Worm (Caenorhabditis elegans) whole organism, L2 larva: ENCODE measurements around the gene pkc-3.
A peak's percentile ranks its signal among the peaks of the same experiment; 100 is the strongest.

Source experiments
- C34F6.9 ChIP-seq: fragments of 150-350 bp; optimal IDR thresholded peaks from 2 replicates; lab custom pipeline; 2014; ENCODE audit warnings: missing biosample characterization, missing genetic modification characterization
- F13H6.1 ChIP-seq: sonication (generic microtip); optimal IDR thresholded peaks from 2 replicates; lab custom pipeline; 2016; ENCODE audit warnings: missing genetic modification characterization, missing compliant biosample characterization
- R02D3.7 ChIP-seq: fragments of 150-350 bp; optimal IDR thresholded peaks from 2 replicates; lab custom pipeline; 2014; ENCODE audit warnings: missing biosample characterization, missing genetic modification characterization
- Y55F3AM.14 ChIP-seq: fragments of 200-800 bp; sonication (Bioruptor generic); optimal IDR thresholded peaks from 2 replicates; lab custom pipeline; 2018; ENCODE audit warnings: mild to moderate bottlenecking, missing genetic modification characterization, missing compliant biosample characterization
- ZK546.5 ChIP-seq: sonication (generic microtip); optimal IDR thresholded peaks from 2 replicates; lab custom pipeline; 2017; ENCODE audit warnings: missing biosample characterization, missing genetic modification characterization
- alr-1 ChIP-seq: fragments of 150-350 bp; optimal IDR thresholded peaks from 2 replicates; lab custom pipeline; 2014; ENCODE audit warnings: missing biosample characterization, missing genetic modification characterization
- aly-2 ChIP-seq: fragments of 150-350 bp; optimal IDR thresholded peaks from 2 replicates; lab custom pipeline; 2014; ENCODE audit warnings: missing biosample characterization, missing genetic modification characterization
- ama-1 ChIP-seq: fragments of 150-350 bp; optimal IDR thresholded peaks from 2 replicates; lab custom pipeline; 2018; ENCODE audit warnings: inconsistent platforms
- blmp-1 ChIP-seq: sonication (generic microtip); optimal IDR thresholded peaks from 2 replicates; lab custom pipeline; 2017; ENCODE audit warnings: missing genetic modification characterization, mild to moderate bottlenecking, missing compliant biosample characterization, antibody characterized with exemption, moderate library complexity; ENCODE audit not compliant: insufficient read depth
- ceh-16 ChIP-seq: fragments of 150-350 bp; optimal IDR thresholded peaks from 2 replicates; lab custom pipeline; 2014; ENCODE audit warnings: missing biosample characterization, missing genetic modification characterization
- ceh-82 ChIP-seq: fragments of 150-350 bp; optimal IDR thresholded peaks from 2 replicates; lab custom pipeline; 2014; ENCODE audit warnings: missing biosample characterization, missing genetic modification characterization
- crh-2 ChIP-seq: sonication (generic microtip); optimal IDR thresholded peaks from 2 replicates; lab custom pipeline; 2017; ENCODE audit warnings: missing biosample characterization, missing genetic modification characterization
- dmd-4 ChIP-seq: sonication (generic microtip); optimal IDR thresholded peaks from 2 replicates; lab custom pipeline; 2017; ENCODE audit warnings: missing biosample characterization, missing genetic modification characterization
- egl-27 ChIP-seq: sonication (generic microtip); optimal IDR thresholded peaks from 3 replicates; lab custom pipeline; 2017; ENCODE audit warnings: missing biosample characterization, missing genetic modification reagents, missing genetic modification characterization
- elt-1 ChIP-seq: fragments of 150-350 bp; optimal IDR thresholded peaks from 2 replicates; lab custom pipeline; 2014; ENCODE audit warnings: missing biosample characterization, missing genetic modification characterization
- elt-3 ChIP-seq: sonication (generic microtip); optimal IDR thresholded peaks from 2 replicates; lab custom pipeline; 2017; ENCODE audit warnings: missing biosample characterization, missing genetic modification characterization
- fos-1 ChIP-seq: fragments of 150-350 bp; optimal IDR thresholded peaks from 2 replicates; lab custom pipeline; 2014; ENCODE audit warnings: missing biosample characterization, missing genetic modification characterization
- gmeb-1 ChIP-seq: fragments of 150-350 bp; optimal IDR thresholded peaks from 2 replicates; lab custom pipeline; 2014; ENCODE audit warnings: missing biosample characterization, missing genetic modification characterization
- lin-11 ChIP-seq: fragments of 150-350 bp; sonication (generic microtip); optimal IDR thresholded peaks from 2 replicates; lab custom pipeline; 2014; ENCODE audit warnings: missing biosample characterization, missing genetic modification characterization, inconsistent platforms, mixed read lengths
- lin-13 ChIP-seq: fragments of 150-350 bp; optimal IDR thresholded peaks from 2 replicates; lab custom pipeline; 2014; ENCODE audit warnings: missing biosample characterization, missing genetic modification reagents, missing genetic modification characterization
- lin-39 ChIP-seq: fragments of 150-350 bp; optimal IDR thresholded peaks from 2 replicates; lab custom pipeline; 2014; ENCODE audit warnings: missing biosample characterization, missing genetic modification reagents, missing genetic modification characterization
- lsy-2 ChIP-seq, 2 experiments: fragments of 150-350 bp in 1 of 2; sonication (generic microtip) in 1 of 2; optimal IDR thresholded peaks; 2 replicates each; lab custom pipeline; 2014 to 2017; ENCODE audit warnings: missing biosample characterization in 2 of 2, missing genetic modification characterization in 2 of 2
- mab-5 ChIP-seq: fragments of 150-350 bp; optimal IDR thresholded peaks from 2 replicates; lab custom pipeline; 2014; ENCODE audit warnings: missing biosample characterization, missing genetic modification characterization
- mbf-1 ChIP-seq: sonication (generic microtip); optimal IDR thresholded peaks from 2 replicates; lab custom pipeline; 2017; ENCODE audit warnings: missing biosample characterization, missing genetic modification characterization
- mdl-1 ChIP-seq, 2 experiments: fragments of 150-350 bp in 1 of 2; sonication (generic microtip) in 1 of 2; optimal IDR thresholded peaks; 2 replicates each; lab custom pipeline; 2017; ENCODE audit warnings: missing biosample characterization in 2 of 2, missing genetic modification characterization in 2 of 2
- nhr-10 ChIP-seq: sonication (generic microtip); optimal IDR thresholded peaks from 2 replicates; lab custom pipeline; 2017; ENCODE audit warnings: missing biosample characterization, missing genetic modification characterization
- nhr-11 ChIP-seq: fragments of 150-350 bp; optimal IDR thresholded peaks from 2 replicates; lab custom pipeline; 2014; ENCODE audit warnings: missing biosample characterization, missing genetic modification characterization
- nhr-12 ChIP-seq: fragments of 150-350 bp; optimal IDR thresholded peaks from 2 replicates; lab custom pipeline; 2014; ENCODE audit warnings: missing biosample characterization, missing genetic modification characterization
- nhr-129 ChIP-seq: fragments of 150-350 bp; optimal IDR thresholded peaks from 2 replicates; lab custom pipeline; 2014; ENCODE audit warnings: missing biosample characterization, missing genetic modification characterization
- nhr-21 ChIP-seq: fragments of 150-350 bp; optimal IDR thresholded peaks from 2 replicates; lab custom pipeline; 2014; ENCODE audit warnings: missing biosample characterization, missing genetic modification characterization
- nhr-23 ChIP-seq: fragments of 150-350 bp; optimal IDR thresholded peaks from 2 replicates; lab custom pipeline; 2014; ENCODE audit warnings: missing biosample characterization, missing genetic modification reagents, missing genetic modification characterization
- nhr-237 ChIP-seq: fragments of 150-350 bp; optimal IDR thresholded peaks from 2 replicates; lab custom pipeline; 2014; ENCODE audit warnings: missing biosample characterization, missing genetic modification characterization
- nhr-25 ChIP-seq: fragments of 150-350 bp; sonication (generic microtip); optimal IDR thresholded peaks from 3 replicates; lab custom pipeline; 2014; ENCODE audit warnings: missing biosample characterization, missing genetic modification characterization
- nhr-6 ChIP-seq: fragments of 150-350 bp; optimal IDR thresholded peaks from 2 replicates; lab custom pipeline; 2014; ENCODE audit warnings: missing biosample characterization, missing genetic modification characterization
- nhr-77 ChIP-seq: fragments of 150-350 bp; optimal IDR thresholded peaks from 2 replicates; lab custom pipeline; 2014; ENCODE audit warnings: missing biosample characterization, missing genetic modification characterization
- peb-1 ChIP-seq: fragments of 150-350 bp; optimal IDR thresholded peaks from 2 replicates; lab custom pipeline; 2014; ENCODE audit warnings: missing biosample characterization, missing genetic modification characterization
- sem-4 ChIP-seq: fragments of 150-350 bp; optimal IDR thresholded peaks from 2 replicates; lab custom pipeline; 2014; ENCODE audit warnings: missing biosample characterization, missing genetic modification reagents, missing genetic modification characterization
- skn-1 ChIP-seq: sonication (generic microtip); optimal IDR thresholded peaks from 2 replicates; lab custom pipeline; 2017; ENCODE audit warnings: missing biosample characterization, missing genetic modification characterization
- sma-3 ChIP-seq: sonication (generic microtip); optimal IDR thresholded peaks from 2 replicates; lab custom pipeline; 2016; ENCODE audit warnings: missing genetic modification reagents, missing genetic modification characterization, missing compliant biosample characterization
- sma-9 ChIP-seq, 2 experiments: fragments of 150-350 bp in 1 of 2; sonication (generic microtip) in 1 of 2; optimal IDR thresholded peaks; 2 replicates each; lab custom pipeline; 2014 to 2016; ENCODE audit warnings: missing genetic modification characterization in 2 of 2, mild to moderate bottlenecking in 1 of 2, missing biosample characterization in 1 of 2, missing compliant biosample characterization in 1 of 2, missing genetic modification reagents in 1 of 2, moderate library complexity in 1 of 2
- snpc-4 ChIP-seq: fragments of 150-350 bp; optimal IDR thresholded peaks from 2 replicates; lab custom pipeline; 2014; ENCODE audit warnings: missing biosample characterization, missing genetic modification characterization
- unc-39 ChIP-seq: fragments of 150-350 bp; optimal IDR thresholded peaks from 2 replicates; lab custom pipeline; 2014; ENCODE audit warnings: missing biosample characterization, missing genetic modification characterization
- unc-55 ChIP-seq: fragments of 150-350 bp; sonication (generic microtip); optimal IDR thresholded peaks from 3 replicates; lab custom pipeline; 2014; ENCODE audit warnings: missing biosample characterization, missing genetic modification reagents, missing genetic modification characterization
- unc-62 ChIP-seq: fragments of 150-350 bp; optimal IDR thresholded peaks from 2 replicates; lab custom pipeline; 2014; ENCODE audit warnings: missing biosample characterization, missing genetic modification reagents, missing genetic modification characterization
- zag-1 ChIP-seq: fragments of 150-350 bp; optimal IDR thresholded peaks from 2 replicates; lab custom pipeline; 2014; ENCODE audit warnings: missing biosample characterization, missing genetic modification characterization
- ztf-1 ChIP-seq: fragments of 200-800 bp; sonication (Bioruptor generic); conservative IDR thresholded peaks from 2 replicates; pipeline ENCODE4 v1.3.6; 2022; ENCODE audit warnings: missing genetic modification characterization, missing compliant biosample characterization
- ztf-11 ChIP-seq: sonication (generic microtip); optimal IDR thresholded peaks from 2 replicates; lab custom pipeline; 2017; ENCODE audit warnings: missing biosample characterization, missing genetic modification characterization
- ztf-4 ChIP-seq: fragments of 150-350 bp; optimal IDR thresholded peaks from 2 replicates; lab custom pipeline; 2014; ENCODE audit warnings: missing biosample characterization, missing genetic modification characterization

The pkc-3 gene

DNA sequence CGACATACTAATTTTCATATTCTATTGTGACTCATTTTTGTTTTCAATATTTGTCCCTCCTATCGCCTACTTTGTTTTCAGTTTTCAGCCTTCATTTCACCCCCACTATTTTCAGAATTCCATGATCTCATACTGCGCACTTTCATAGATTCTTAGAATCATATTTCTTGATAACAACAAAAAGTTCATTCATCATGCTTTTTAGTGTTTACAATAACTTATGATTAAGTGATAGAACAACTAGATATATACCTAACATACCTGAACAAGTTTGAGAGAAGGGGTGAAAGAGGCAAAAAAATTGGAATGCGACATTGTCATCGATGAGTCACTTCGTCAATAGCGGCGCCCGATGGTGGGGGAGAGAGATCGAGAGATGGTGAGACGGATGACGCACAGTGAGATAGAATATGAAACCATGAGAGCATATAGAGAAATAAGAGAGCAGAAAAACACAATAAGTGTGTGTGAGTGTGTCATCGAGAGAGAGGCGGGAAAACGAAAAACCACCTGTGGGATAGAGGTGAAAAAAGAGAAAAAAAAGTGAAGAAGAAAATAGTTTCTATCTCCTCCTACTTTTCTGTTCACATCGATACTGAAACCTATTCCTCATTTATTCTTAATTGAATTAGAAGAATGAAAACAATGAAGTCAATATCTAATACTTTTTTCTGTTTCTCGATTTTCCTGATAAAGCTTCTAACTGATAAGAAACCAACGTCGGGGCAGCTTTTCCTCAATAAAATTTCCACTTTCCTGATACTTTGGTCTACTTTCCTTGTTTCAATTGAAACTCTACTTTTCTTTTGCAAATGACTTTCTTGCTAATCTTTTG, 43.0 kb upstream of the pkc-3 start:
- TF ChIP-seq C34F6.9 (tag; lab: Kevin White, UChicago): peak; percentile 72
- no peak for TF ChIP-seq unc-39 (tag; lab: Kevin White, UChicago)
- peak; percentile 56 for TF ChIP-seq egl-27 (tag; lab: Kevin White, UChicago)
- TF ChIP-seq F13H6.1 (tag; lab: Kevin White, UChicago): peak; percentile 92
- TF ChIP-seq ZK546.5 (tag; lab: Kevin White, UChicago): no peak
- peak; percentile 32 for TF ChIP-seq Y55F3AM.14 (GFP tag; lab: Kevin White, UChicago)
- TF ChIP-seq ztf-1 (GFP tag; lab: Robert Waterston, UW): no peak
- TF ChIP-seq fos-1 (tag; lab: Kevin White, UChicago): peak; percentile 100
- peak; percentile 10 for TF ChIP-seq lin-13 (GFP tag; lab: Kevin White, UChicago)
- no peak for TF ChIP-seq peb-1
- no peak for TF ChIP-seq alr-1 (tag; lab: Kevin White, UChicago)
- peak; percentile 1 for TF ChIP-seq skn-1 (tag; lab: Kevin White, UChicago)
- no peak for TF ChIP-seq ceh-82 (tag; lab: Kevin White, UChicago)
- peak; percentile 23 to 71 for TF ChIP-seq lsy-2 (tag; optimal IDR thresholded peaks at IDR 0.05; lab: Kevin White, UChicago)
- no peak for TF ChIP-seq aly-2 (tag; lab: Kevin White, UChicago)
- peak; percentile 81 for TF ChIP-seq ztf-4
- TF ChIP-seq crh-2 (tag; lab: Kevin White, UChicago): peak; percentile 69
- peak; percentile 52 for TF ChIP-seq nhr-6 (tag; lab: Kevin White, UChicago)
- TF ChIP-seq mbf-1 (tag; lab: Kevin White, UChicago): no peak
- TF ChIP-seq nhr-10 (tag; lab: Kevin White, UChicago): no peak
- TF ChIP-seq nhr-23 (tag; lab: Kevin White, UChicago): no peak
- peak; percentile 36 for TF ChIP-seq snpc-4
- no peak for TF ChIP-seq elt-1 (tag; lab: Kevin White, UChicago)
- no peak for TF ChIP-seq elt-3 (tag; lab: Kevin White, UChicago)
- peak; percentile 64 for TF ChIP-seq sem-4 (tag; lab: Kevin White, UChicago)
- no peak for TF ChIP-seq unc-62
- TF ChIP-seq nhr-77 (tag; lab: Kevin White, UChicago): no peak
- TF ChIP-seq lin-39 (tag; lab: Kevin White, UChicago): no peak
- TF ChIP-seq nhr-11 (tag; lab: Kevin White, UChicago): no peak
- peak; percentile 80 for TF ChIP-seq nhr-25 (tag; lab: Kevin White, UChicago)
- TF ChIP-seq ama-1 (lab: Kevin White, UChicago): peak; percentile 22
- TF ChIP-seq nhr-129 (tag; lab: Kevin White, UChicago): peak; percentile 87
- peak; percentile 75 for TF ChIP-seq sma-9 (GFP tag; optimal IDR thresholded peaks at IDR 0.05; lab: Kevin White, UChicago)
- TF ChIP-seq sma-9 (tag; optimal IDR thresholded peaks at IDR 0.05; lab: Kevin White, UChicago): no peak
- peak; percentile 23 for TF ChIP-seq ztf-11 (tag; lab: Kevin White, UChicago)
- TF ChIP-seq lin-11 (tag; lab: Kevin White, UChicago): peak; percentile 17
- peak; percentile 75 for TF ChIP-seq sma-3 (GFP tag; lab: Kevin White, UChicago)
- peak; percentile 62 for TF ChIP-seq gmeb-1 (tag; lab: Kevin White, UChicago)
- no peak for TF ChIP-seq ceh-16 (tag; lab: Kevin White, UChicago)
- TF ChIP-seq unc-55: peak; percentile 69
- no peak for TF ChIP-seq dmd-4 (tag; lab: Kevin White, UChicago)
- TF ChIP-seq mdl-1 (tag; optimal IDR thresholded peaks at IDR 0.05; lab: Kevin White, UChicago): peak in 1 of 2 experiments; percentile 42
- TF ChIP-seq nhr-12: no peak
- peak; percentile 66 for TF ChIP-seq nhr-21 (tag; lab: Kevin White, UChicago)
- TF ChIP-seq mab-5: no peak
- no peak for TF ChIP-seq nhr-237 (tag; lab: Kevin White, UChicago)
- TF ChIP-seq blmp-1 (tag; lab: Kevin White, UChicago): peak; percentile 81
- no peak for TF ChIP-seq zag-1 (tag; lab: Kevin White, UChicago)
- TF ChIP-seq R02D3.7 (tag; lab: Kevin White, UChicago): no peak
- TF ChIP-seq, all 48 proteins: peak for 25
